Worm (Caenorhabditis elegans) whole organism, L1 larva: ENCODE measurements around the gene prx-12.

Experiments used
- C16A3.4 ChIP-seq: fragments of 150-350 bp; optimal IDR thresholded peaks from 2 replicates; lab custom pipeline; 2014; ENCODE audit warnings: missing biosample characterization, missing genetic modification characterization
- Y116A8C.19 ChIP-seq: sonication (generic microtip); optimal IDR thresholded peaks from 2 replicates; lab custom pipeline; 2016; ENCODE audit warnings: missing compliant biosample characterization, missing genetic modification characterization, borderline replicate concordance
- aly-2 ChIP-seq: fragments of 150-350 bp; optimal IDR thresholded peaks from 2 replicates; lab custom pipeline; 2014; ENCODE audit warnings: missing biosample characterization, missing genetic modification characterization
- blmp-1 ChIP-seq: fragments of 150-350 bp; optimal IDR thresholded peaks from 2 replicates; lab custom pipeline; 2014; ENCODE audit warnings: missing biosample characterization, missing genetic modification characterization
- ceh-88 ChIP-seq: fragments of 200-800 bp; sonication (Bioruptor generic); IDR thresholded peaks from 2 replicates; pipeline ENCODE4 v1.3.6; 2022; ENCODE audit warnings: missing genetic modification characterization, missing compliant biosample characterization
- ces-1 ChIP-seq: fragments of 150-350 bp; optimal IDR thresholded peaks from 2 replicates; lab custom pipeline; 2014; ENCODE audit warnings: missing biosample characterization, missing genetic modification reagents, missing genetic modification characterization
- dpl-1 ChIP-seq, 3 experiments: fragments of 150-350 bp in 2 of 3; sonication (generic microtip) in 1 of 3; optimal IDR thresholded peaks; 2 replicates each; lab custom pipeline; 2014 to 2017; ENCODE audit warnings: missing biosample characterization in 3 of 3, missing genetic modification characterization in 3 of 3, missing genetic modification reagents in 3 of 3
- dsc-1 ChIP-seq: sonication (generic microtip); optimal IDR thresholded peaks from 2 replicates; lab custom pipeline; 2016; ENCODE audit warnings: mild to moderate bottlenecking, missing genetic modification characterization, missing compliant biosample characterization
- efl-3 ChIP-seq: fragments of 200-800 bp; sonication (Bioruptor generic); optimal IDR thresholded peaks from 2 replicates; lab custom pipeline; 2018; ENCODE audit warnings: mild to moderate bottlenecking, missing genetic modification characterization, missing compliant biosample characterization
- elt-3 ChIP-seq, 6 experiments: fragments of 150-350 bp in 1 of 6; sonication (generic microtip); optimal IDR thresholded peaks; 2 replicates each; lab custom pipeline; 2017 to 2018; ENCODE audit warnings: missing biosample characterization in 6 of 6, missing genetic modification characterization in 6 of 6, inconsistent platforms in 1 of 6
- ets-5 ChIP-seq: fragments of 200-800 bp; sonication (Bioruptor generic); IDR thresholded peaks from 2 replicates; pipeline ENCODE4 v1.3.6; 2022; ENCODE audit warnings: missing genetic modification characterization, missing compliant biosample characterization
- fkh-10 ChIP-seq: sonication (generic microtip); optimal IDR thresholded peaks from 2 replicates; lab custom pipeline; 2017; ENCODE audit warnings: missing biosample characterization, missing genetic modification reagents, missing genetic modification characterization
- fkh-4 ChIP-seq: sonication (generic microtip); optimal IDR thresholded peaks from 2 replicates; lab custom pipeline; 2016; ENCODE audit warnings: missing compliant biosample characterization, missing genetic modification characterization, borderline replicate concordance
- irx-1 ChIP-seq: sonication (generic microtip); optimal IDR thresholded peaks from 2 replicates; lab custom pipeline; 2016; ENCODE audit warnings: missing genetic modification characterization, missing compliant biosample characterization
- lin-14 ChIP-seq: fragments of 200-800 bp; sonication (Bioruptor generic); optimal IDR thresholded peaks from 2 replicates; lab custom pipeline; 2018; ENCODE audit warnings: mild to moderate bottlenecking, missing genetic modification characterization, moderate library complexity, missing compliant biosample characterization
- lsy-2 ChIP-seq, 2 experiments: fragments of 150-350 bp; optimal IDR thresholded peaks; 2 replicates each; lab custom pipeline; 2014; ENCODE audit warnings: missing biosample characterization in 2 of 2, missing genetic modification characterization in 2 of 2
- mab-9 ChIP-seq: fragments of 200-800 bp; sonication (Bioruptor generic); IDR thresholded peaks from 2 replicates; pipeline ENCODE4 v1.3.6; 2022; ENCODE audit warnings: missing genetic modification reagents, missing genetic modification characterization, missing compliant biosample characterization
- nhr-19 ChIP-seq: fragments of 200-800 bp; sonication (Bioruptor generic); conservative IDR thresholded peaks from 2 replicates; pipeline ENCODE4 v1.3.6; 2022; ENCODE audit warnings: missing genetic modification characterization, missing compliant biosample characterization
- nhr-20 ChIP-seq: sonication (generic microtip); optimal IDR thresholded peaks from 2 replicates; lab custom pipeline; 2016; ENCODE audit warnings: mild to moderate bottlenecking, missing genetic modification characterization, missing compliant biosample characterization
- nhr-71 ChIP-seq: sonication (generic microtip); optimal IDR thresholded peaks from 2 replicates; lab custom pipeline; 2016; ENCODE audit warnings: mild to moderate bottlenecking, missing genetic modification characterization, moderate library complexity, missing compliant biosample characterization
- nhr-76 ChIP-seq: sonication (generic microtip); optimal IDR thresholded peaks from 2 replicates; lab custom pipeline; 2017; ENCODE audit warnings: missing biosample characterization, missing genetic modification characterization
- nhr-85 ChIP-seq: sonication (generic microtip); peaks from one replicate; lab custom pipeline; 2016; ENCODE audit warnings: missing genetic modification characterization, inconsistent platforms, missing compliant biosample characterization
- nhr-90 ChIP-seq: sonication (generic microtip); optimal IDR thresholded peaks from 2 replicates; lab custom pipeline; 2016; ENCODE audit warnings: mild to moderate bottlenecking, missing genetic modification characterization, missing compliant biosample characterization; ENCODE audit not compliant: poor library complexity
- pag-3 ChIP-seq: sonication (generic microtip); optimal IDR thresholded peaks from 2 replicates; lab custom pipeline; 2017; ENCODE audit warnings: missing genetic modification characterization, mild to moderate bottlenecking, missing compliant biosample characterization, antibody characterized with exemption, borderline replicate concordance; ENCODE audit not compliant: insufficient read depth
- pqm-1 ChIP-seq: sonication (generic microtip); optimal IDR thresholded peaks from 3 replicates; lab custom pipeline; 2017; ENCODE audit warnings: missing biosample characterization, missing genetic modification characterization
- sox-4 ChIP-seq: sonication (generic microtip); optimal IDR thresholded peaks from 2 replicates; lab custom pipeline; 2016; ENCODE audit warnings: missing genetic modification characterization, missing compliant biosample characterization
- tbx-2 ChIP-seq: sonication (generic microtip); optimal IDR thresholded peaks from 2 replicates; lab custom pipeline; 2016; ENCODE audit warnings: missing genetic modification characterization, missing compliant biosample characterization
- unc-30 ChIP-seq: sonication (generic microtip); optimal IDR thresholded peaks from 2 replicates; lab custom pipeline; 2017; ENCODE audit warnings: missing biosample characterization, missing genetic modification characterization
- unc-86 ChIP-seq: sonication (generic microtip); optimal IDR thresholded peaks from 2 replicates; lab custom pipeline; 2016; ENCODE audit warnings: missing genetic modification characterization, missing compliant biosample characterization
- zag-1 ChIP-seq: fragments of 150-350 bp; optimal IDR thresholded peaks from 2 replicates; lab custom pipeline; 2014; ENCODE audit warnings: missing biosample characterization, missing genetic modification characterization

The prx-12 gene

ce11 chrX:11379135-11379781 is 13.8 kb upstream of the prx-12 start (continued):
- peak; percentile 16 for TF ChIP-seq tbx-2
- peak; percentile 70 for TF ChIP-seq fkh-10 (GFP tag; lab: Kevin White, UChicago)
- peak in 1 of 2 experiments; percentile 28 for TF ChIP-seq lsy-2 (tag; optimal IDR thresholded peaks at IDR 0.05; lab: Kevin White, UChicago)
- TF ChIP-seq pqm-1 (tag; lab: Kevin White, UChicago) = no peak
- TF ChIP-seq fkh-4 (tag; lab: Kevin White, UChicago) = peak; percentile 54

ce11 chrX:11383359-11383758 is 9.7 kb upstream of the prx-12 start:
- TF ChIP-seq lin-14 (GFP tag; lab: Kevin White, UChicago) (peak; percentile 75), dsc-1 (peak; percentile 34), unc-30 (no peak), sox-4 (tag; lab: Kevin White, UChicago) (no peak), zag-1 (no peak), nhr-20 (tag; lab: Kevin White, UChicago) (no peak), blmp-1 (tag; lab: Kevin White, UChicago) (peak; percentile 9), unc-86 (tag; lab: Kevin White, UChicago) (peak; percentile 13), nhr-71 (tag; lab: Kevin White, UChicago) (peak; percentile 28), efl-3 (GFP tag; lab: Kevin White, UChicago) (no peak)

ce11 chrX:11384534-11385441 is 8.3 kb upstream of the prx-12 start, which contains the start of the genes F08B12.11 and prmn-1:
TSS of gene F08B12.11 (plus strand) at chrX:11385054.
TSS of gene prmn-1 (plus strand) at chrX:11385084.
- TF ChIP-seq nhr-19 (GFP tag; lab: Robert Waterston, UW) = no peak
- no peak for TF ChIP-seq pag-3 (tag; lab: Kevin White, UChicago)
- TF ChIP-seq Y116A8C.19 (tag; lab: Kevin White, UChicago) = no peak
- no peak for TF ChIP-seq dpl-1 (GFP tag; optimal IDR thresholded peaks at IDR 0.05; lab: Kevin White, UChicago)
- no peak for TF ChIP-seq ceh-88 (GFP tag; lab: Robert Waterston, UW)
- no peak for TF ChIP-seq nhr-76 (tag; lab: Kevin White, UChicago)
- peak; percentile 56 for TF ChIP-seq blmp-1 (tag; lab: Kevin White, UChicago)
- peak; percentile 24 for TF ChIP-seq lin-14 (GFP tag; lab: Kevin White, UChicago)
- TF ChIP-seq elt-3 (tag; optimal IDR thresholded peaks at IDR 0.05; lab: Kevin White, UChicago) = no peak
- no peak for TF ChIP-seq C16A3.4 (tag; lab: Kevin White, UChicago)
- no peak for TF ChIP-seq pqm-1 (tag; lab: Kevin White, UChicago)

- TF ChIP-seq aly-2 (tag; lab: Kevin White, UChicago) = no peak
- TF ChIP-seq mab-9 (GFP tag; lab: Robert Waterston, UW) = no peak
- peak; percentile 83 for TF ChIP-seq nhr-85
- TF ChIP-seq lin-14 (GFP tag; lab: Kevin White, UChicago) = peak; percentile 51
- TF ChIP-seq, all 84 proteins: peak for 2
These were observed 7.2 kb upstream of the prx-12 start for ce11 chrX:11385916-11386315.

- TF ChIP-seq blmp-1 (tag; lab: Kevin White, UChicago) (peak; percentile 35), C16A3.4 (tag; lab: Kevin White, UChicago) (no peak), irx-1 (tag; lab: Kevin White, UChicago) (peak; percentile 1), ets-5 (GFP tag; lab: Robert Waterston, UW) (no peak), fkh-10 (GFP tag; lab: Kevin White, UChicago) (peak; percentile 97), elt-3 (tag; optimal IDR thresholded peaks at IDR 0.05; lab: Kevin White, UChicago) (no peak), lin-14 (GFP tag; lab: Kevin White, UChicago) (peak; percentile 73), ces-1 (GFP tag; lab: Kevin White, UChicago) (peak; percentile 39), nhr-90 (tag; lab: Kevin White, UChicago) (no peak)
These were observed 6.2 kb upstream of the prx-12 start for ce11 chrX:11386903-11387302.
